Fruit fly (Drosophila melanogaster): ENCODE results near the gene Nhe1.

Nhe1 gene

DNA sequence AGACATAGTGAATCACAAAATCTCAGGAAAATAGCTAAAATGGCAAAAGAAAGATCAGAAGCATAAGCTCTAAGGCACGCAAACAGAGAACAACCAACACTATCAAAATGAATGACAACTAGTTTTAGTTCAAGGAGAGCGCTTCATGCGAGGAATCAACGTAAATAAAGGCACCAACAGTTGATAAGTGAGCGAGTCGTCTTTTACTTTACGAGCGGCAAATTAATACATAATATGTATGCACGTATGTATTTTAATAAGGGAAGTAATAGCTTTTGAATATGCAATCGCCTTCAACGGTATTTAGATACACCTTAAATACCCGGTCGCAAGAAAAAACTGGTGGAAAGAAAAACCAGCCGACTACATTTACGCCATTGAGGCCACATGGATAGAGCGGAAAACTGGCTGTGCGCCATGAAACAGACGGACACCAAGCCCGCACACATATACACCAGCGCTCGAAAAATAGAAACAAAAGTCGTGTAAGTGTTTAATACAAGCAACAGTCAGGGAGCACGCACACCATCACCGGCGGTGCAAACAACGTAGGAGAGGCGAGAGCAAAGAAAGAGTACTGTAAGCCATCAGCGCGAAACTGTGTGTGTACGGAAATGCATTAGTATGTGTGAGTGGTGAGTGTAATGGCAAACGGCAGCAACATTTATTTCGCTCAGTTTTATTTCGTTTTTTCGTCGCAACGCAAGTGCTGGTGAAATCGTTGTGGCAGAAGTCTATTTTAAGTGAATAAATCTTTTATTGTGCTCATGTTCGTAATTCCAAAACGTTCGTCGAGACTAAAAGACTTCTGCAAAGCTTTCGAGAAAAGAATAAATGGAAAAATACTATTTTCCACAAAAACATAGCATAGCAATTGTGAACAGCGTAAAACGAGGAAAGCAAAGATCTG lies 39.9 kb downstream of the Nhe1 start, which contains the start of gene dbr (continued):
- TF ChIP-seq CG2712 (tag; optimal IDR thresholded peaks at IDR 0.05) (peak; percentile 17), lola (GFP tag; optimal IDR thresholded peaks at IDR 0.05) (peak in 1 of 3 experiments; percentile 20), H2.0 (GFP tag; IDR thresholded peaks at IDR 0.05) (no peak), CG13287 (GFP tag; IDR thresholded peaks at IDR 0.05; ENCODE audit: partially characterized antibody) (peak; percentile 39), phol (tag; optimal IDR thresholded peaks at IDR 0.05) (peak; percentile 61), B-H2 (GFP tag; optimal IDR thresholded peaks at IDR 0.05) (peak; percentile 72), CG4424 (GFP tag; optimal IDR thresholded peaks at IDR 0.05) (no peak), insv (GFP tag; optimal IDR thresholded peaks at IDR 0.05) (peak in 1 of 2 experiments; percentile 40), eve (GFP tag; optimal IDR thresholded peaks at IDR 0.05) (peak in 1 of 2 experiments; percentile 86), z (GFP tag; IDR thresholded peaks at IDR 0.05) (peak; percentile 79; the same call in 2 of the 3 replicates), fu2 (GFP tag; optimal IDR thresholded peaks at IDR 0.05) (no peak), CG12659 (GFP tag; optimal IDR thresholded peaks at IDR 0.05) (peak; percentile 9), CG2875 (GFP tag; optimal IDR thresholded peaks at IDR 0.05) (no peak), Nf-YC (tag; optimal IDR thresholded peaks at IDR 0.05) (peak; percentile 53), CkIIα-i1 (GFP tag; IDR thresholded peaks at IDR 0.05) (no peak), salm (tag; optimal IDR thresholded peaks at IDR 0.05) (no peak), CG1024 (GFP tag; IDR thresholded peaks at IDR 0.05) (no peak), Vsx1 (GFP tag; optimal IDR thresholded peaks at IDR 0.05) (no peak), chinmo (GFP tag; IDR thresholded peaks at IDR 0.05; ENCODE audit: partially characterized antibody) (peak; percentile 89), ewg (GFP tag; optimal IDR thresholded peaks at IDR 0.05) (peak; percentile 6), peb (GFP tag; IDR thresholded peaks at IDR 0.05) (no peak), CG10543 (GFP tag; optimal IDR thresholded peaks at IDR 0.05) (peak; percentile 86), org-1 (GFP tag; optimal IDR thresholded peaks at IDR 0.05) (no peak), CG31365 (tag; optimal IDR thresholded peaks at IDR 0.05) (no peak), Bgb (GFP tag; IDR thresholded peaks at IDR 0.05; ENCODE audit: partially characterized antibody) (peak; percentile 31; the same call in 1 of the 2 replicates), MTF-1 (GFP tag; optimal IDR thresholded peaks at IDR 0.05; ENCODE audit: borderline replicate concordance) (no peak), BtbVII (GFP tag; optimal IDR thresholded peaks at IDR 0.05) (peak; percentile 44), bsh (GFP tag; optimal IDR thresholded peaks at IDR 0.05) (peak in 1 of 2 experiments; percentile 77), B-H1 (GFP tag; IDR thresholded peaks at IDR 0.05) (no peak), psq (GFP tag; optimal IDR thresholded peaks at IDR 0.05) (no peak), gsb-n (tag; optimal IDR thresholded peaks at IDR 0.05) (peak; percentile 35), zen2 (GFP tag; IDR thresholded peaks at IDR 0.05; ENCODE audit: partially characterized antibody) (no peak; the same call in 2 of the 3 replicates), CG1603 (tag; optimal IDR thresholded peaks at IDR 0.05) (peak; percentile 25), zfh2 (GFP tag; optimal IDR thresholded peaks at IDR 0.05) (no peak), Trl (optimal IDR thresholded peaks at IDR 0.05) (peak; percentile 85 to 97), Trl (GFP tag; optimal IDR thresholded peaks at IDR 0.05) (peak; percentile 27), ftz-f1 (GFP tag; optimal IDR thresholded peaks at IDR 0.05) (peak; percentile 70), CG1529 (GFP tag; optimal IDR thresholded peaks at IDR 0.05) (no peak), Hr51 (GFP tag; optimal IDR thresholded peaks at IDR 0.05) (peak in 1 of 2 experiments; percentile 61), vvl (GFP tag; IDR thresholded peaks at IDR 0.05) (peak; percentile 62; the same call in 1 of the 2 replicates), CG17385 (GFP tag; optimal IDR thresholded peaks at IDR 0.05) (peak; percentile 18), CG11696 (GFP tag; IDR thresholded peaks at IDR 0.05) (no peak), CG17912 (GFP tag; optimal IDR thresholded peaks at IDR 0.05) (peak; percentile 50), HLHmδ (GFP tag; optimal IDR thresholded peaks at IDR 0.05) (peak; percentile 68), CG12769 (tag; optimal IDR thresholded peaks at IDR 0.05) (peak; percentile 54), Hand (GFP tag; optimal IDR thresholded peaks at IDR 0.05) (peak; percentile 68), emc (GFP tag; optimal IDR thresholded peaks at IDR 0.05) (no peak)

All from whole organism, embryonic.